Worm (Caenorhabditis elegans): ENCODE measurements around the gene F28A10.8.
A peak's percentile ranks its signal among the peaks of the same experiment; 100 is the strongest.

The F28A10.8 gene

DNA sequence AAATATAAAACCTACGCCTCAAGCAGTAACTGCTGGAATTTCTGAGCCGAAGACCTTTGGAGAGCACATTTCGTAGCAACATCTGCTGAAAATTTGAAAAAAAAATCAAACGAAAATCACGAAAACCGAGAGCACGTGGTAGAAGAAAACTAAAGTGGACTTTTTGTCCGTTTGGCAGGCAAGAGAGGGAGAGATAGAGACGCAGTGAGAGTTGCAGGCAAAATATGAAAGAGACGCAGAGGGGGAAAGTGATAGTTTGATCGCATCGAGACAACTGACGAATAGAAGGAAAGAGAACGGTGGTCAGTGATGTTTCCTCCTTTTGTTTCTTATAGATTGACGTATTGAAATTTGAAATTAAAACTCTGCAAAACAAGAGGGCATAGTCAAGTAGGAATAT lies 10.2 kb upstream of the F28A10.8 start, which contains the start of the genes acdh-9 and F28A10.13 (continued):
- TF ChIP-seq ceh-40 (GFP tag; IDR thresholded peaks at IDR 0.05) = no peak
- no peak for TF ChIP-seq xnd-1 (tag; optimal IDR thresholded peaks at IDR 0.05)
- TF ChIP-seq zim-3 (tag; optimal IDR thresholded peaks at IDR 0.05) = no peak
- no peak for TF ChIP-seq cebp-1 (GFP tag; IDR thresholded peaks at IDR 0.05)
- peak; percentile 73 for TF ChIP-seq cebp-1 (tag; optimal IDR thresholded peaks at IDR 0.05)
- TF ChIP-seq mcd-1 (GFP tag; IDR thresholded peaks at IDR 0.05) = peak; percentile 41; the same call in 1 of the 2 replicates

DNA sequence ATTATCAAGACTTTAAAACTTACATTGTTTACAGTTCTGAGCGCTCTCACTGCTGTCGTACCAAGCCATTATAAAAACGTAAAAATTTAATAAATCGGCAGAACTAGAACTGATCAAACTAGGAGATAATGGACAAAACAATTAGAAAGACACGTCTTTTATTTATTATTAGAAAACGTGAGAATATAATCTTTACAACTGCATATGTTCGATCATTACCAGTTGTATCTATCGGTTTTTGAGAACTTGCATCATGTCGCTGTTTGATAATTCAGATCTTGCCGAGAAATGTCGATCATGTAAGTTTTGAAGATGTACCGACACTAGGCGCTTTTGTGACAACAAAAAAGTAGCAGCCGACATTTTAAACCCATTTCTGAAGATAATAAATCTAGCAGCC lies 7.3 kb upstream of the F28A10.8 start, which contains the start of gene F28A10.7:
Gene F28A10.7, minus strand, starts transcription at position 101 of the 400 bp plus-strand sequence.
- TF ChIP-seq let-526 (GFP tag; IDR thresholded peaks at IDR 0.05) (no peak), him-1 (tag; optimal IDR thresholded peaks at IDR 0.05) (no peak), hrde-1 (tag; optimal IDR thresholded peaks at IDR 0.05; ENCODE audit: borderline replicate concordance) (no peak), cebp-1 (GFP tag; IDR thresholded peaks at IDR 0.05) (no peak), cebp-1 (tag; optimal IDR thresholded peaks at IDR 0.05) (no peak), hlh-26 (GFP tag; conservative IDR thresholded peaks at IDR 0.05) (no peak), tlf-1 (GFP tag; optimal IDR thresholded peaks at IDR 0.05) (no peak), pbrm-1 (GFP tag; IDR thresholded peaks at IDR 0.05) (no peak), ets-4 (GFP tag; optimal IDR thresholded peaks at IDR 0.05) (no peak)

- TF ChIP-seq zfh-2 (GFP tag; conservative IDR thresholded peaks at IDR 0.05) (no peak), xnd-1 (tag; optimal IDR thresholded peaks at IDR 0.05) (no peak), egl-18 (GFP tag; IDR thresholded peaks at IDR 0.05) (no peak), F10E7.11 (tag; optimal IDR thresholded peaks at IDR 0.05) (no peak), hsf-1 (GFP tag; IDR thresholded peaks at IDR 0.05) (no peak)
Measured at ce11 chrII:843971-844370, 5.7 kb upstream of the F28A10.8 start, which contains the start of gene F28A10.4. Gene F28A10.4, plus strand, starts transcription at chrII:844271.

ce11 chrII:840131-840530 lies 1.8 kb upstream of the F28A10.8 start, which contains the start of gene clc-33:
Gene clc-33, plus strand, starts transcription at chrII:840431.
- TF ChIP-seq hsf-1 (GFP tag; IDR thresholded peaks at IDR 0.05) (no peak), madf-3 (GFP tag; IDR thresholded peaks at IDR 0.05) (no peak), B0261.1 (tag; optimal IDR thresholded peaks at IDR 0.05) (no peak), hlh-12 (tag; optimal IDR thresholded peaks at IDR 0.05) (no peak), nhr-80 (tag; optimal IDR thresholded peaks at IDR 0.05) (no peak), unc-130 (GFP tag; optimal IDR thresholded peaks at IDR 0.05) (no peak), ets-4 (GFP tag; optimal IDR thresholded peaks at IDR 0.05) (no peak), nhr-90 (tag; optimal IDR thresholded peaks at IDR 0.05) (no peak), ama-1 (optimal IDR thresholded peaks at IDR 0.05) (no peak), ama-1 (GFP tag; optimal IDR thresholded peaks at IDR 0.05) (no peak), madf-10 (tag; optimal IDR thresholded peaks at IDR 0.05) (no peak)

ce11 chrII:825521-825920 lies 12.8 kb downstream of the F28A10.8 start, which contains the start of gene F28A10.1:
Gene F28A10.1, plus strand, starts transcription at chrII:825821.
- TF ChIP-seq dpff-1 (tag; optimal IDR thresholded peaks at IDR 0.05) (no peak), nfyb-1 (GFP tag; IDR thresholded peaks at IDR 0.05) (no peak), unc-130 (GFP tag; optimal IDR thresholded peaks at IDR 0.05) (no peak), pha-4 (tag; optimal IDR thresholded peaks at IDR 0.05) (no peak), C06A6.2 (GFP tag; conservative IDR thresholded peaks at IDR 0.05) (no peak), aptf-3 (GFP tag; IDR thresholded peaks at IDR 0.05) (no peak), tbx-9 (tag; optimal IDR thresholded peaks at IDR 0.05; ENCODE audit: borderline replicate concordance) (no peak), Y53G8AR.9 (GFP tag; conservative IDR thresholded peaks at IDR 0.05) (no peak), ztf-22 (GFP tag; optimal IDR thresholded peaks at IDR 0.05) (no peak), F37B4.10 (GFP tag; IDR thresholded peaks at IDR 0.05) (no peak)

All from whole organism, young adult.